Fruit fly (Drosophila melanogaster) whole organism, wandering third instar larva: ENCODE measurements around the gene brat.

Source experiments
- N ChIP-seq: fragments of >200 bp; optimal IDR thresholded peaks from 2 replicates; lab custom pipeline; 2018; ENCODE audit warnings: missing biosample characterization, missing external identifiers, missing genetic modification characterization
- jim ChIP-seq: fragments of 175-275, 200-325 bp; sonication (Bioruptor generic); optimal IDR thresholded peaks from 2 replicates; lab custom pipeline; 2016; ENCODE audit warnings: missing biosample characterization, mild to moderate bottlenecking, missing genetic modification characterization

DNA sequence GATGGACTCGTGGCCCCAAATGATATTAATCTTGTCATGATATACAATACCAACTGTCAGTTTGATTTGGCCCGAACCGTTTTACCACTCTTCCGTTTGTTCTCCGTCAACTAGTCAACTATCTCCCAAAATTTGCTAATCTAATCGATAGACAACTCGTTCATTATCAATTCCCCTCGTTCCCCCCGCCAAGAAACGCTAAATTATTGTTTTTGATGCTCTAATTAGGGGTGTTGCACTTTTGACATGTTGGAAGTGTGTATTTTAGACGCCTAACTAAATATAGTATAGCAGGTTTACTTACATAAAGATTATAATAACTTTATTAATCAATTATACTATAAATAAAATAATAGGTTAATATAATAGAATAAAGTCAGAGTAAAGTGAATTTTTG lies 30.4 kb downstream of the brat start:
- TF ChIP-seq N (GFP tag; lab: Kevin White, UChicago): no peak
- TF ChIP-seq jim (GFP tag; lab: Kevin White, UChicago): no peak
